Fruit fly (Drosophila melanogaster) whole organism, adult: ENCODE measurements around the gene CG18731.
A peak's percentile ranks its signal among the peaks of the same experiment; 100 is the strongest.

Experiments used
- CG11617 ChIP-seq: fragments of 200-800 bp; sonication (Bioruptor generic); optimal IDR thresholded peaks from 2 replicates; lab custom pipeline; 2017; ENCODE audit warnings: mild to moderate bottlenecking, missing biosample characterization, missing genetic modification reagents, missing genetic modification characterization
- CG12768 ChIP-seq: fragments of 200-800 bp; sonication (Bioruptor generic); optimal IDR thresholded peaks from 2 replicates; lab custom pipeline; 2017; ENCODE audit warnings: missing biosample characterization, missing genetic modification characterization, mild to moderate bottlenecking, moderate library complexity, missing genetic modification reagents
- CG14711 ChIP-seq: fragments of 200-800 bp; sonication (Bioruptor generic); optimal IDR thresholded peaks from 2 replicates; lab custom pipeline; 2018; ENCODE audit warnings: missing biosample characterization, mild to moderate bottlenecking, missing genetic modification characterization, moderate library complexity
- CG1620 ChIP-seq: fragments of 200-800 bp; sonication (Bioruptor generic); optimal IDR thresholded peaks from 2 replicates; lab custom pipeline; 2016; ENCODE audit warnings: missing biosample characterization, missing genetic modification characterization
- CG33017 ChIP-seq: fragments of 200-800 bp; sonication (Bioruptor generic); optimal IDR thresholded peaks from 2 replicates; lab custom pipeline; 2018; ENCODE audit warnings: missing biosample characterization, mild to moderate bottlenecking, missing genetic modification characterization, moderate library complexity
- CG5204 ChIP-seq: fragments of 200-800 bp; sonication (Bioruptor generic); optimal IDR thresholded peaks from 2 replicates; lab custom pipeline; 2016; ENCODE audit warnings: missing biosample characterization, missing genetic modification characterization
- CG7045 ChIP-seq: fragments of 200-800 bp; sonication (Bioruptor generic); optimal IDR thresholded peaks from 2 replicates; lab custom pipeline; 2017; ENCODE audit warnings: missing biosample characterization, mild to moderate bottlenecking, missing genetic modification characterization
- CG7101 ChIP-seq: fragments of 200-800 bp; sonication (Bioruptor generic); optimal IDR thresholded peaks from 2 replicates; lab custom pipeline; 2018; ENCODE audit warnings: missing biosample characterization, mild to moderate bottlenecking, missing genetic modification characterization, moderate library complexity
- Clk ChIP-seq: fragments of 200-800 bp; sonication (Bioruptor generic); optimal IDR thresholded peaks from 2 replicates; lab custom pipeline; 2017; ENCODE audit warnings: missing biosample characterization, missing genetic modification characterization
- Crg-1 ChIP-seq: fragments of 200-800 bp; sonication (Bioruptor generic); optimal IDR thresholded peaks from 2 replicates; lab custom pipeline; 2016; ENCODE audit warnings: missing biosample characterization, missing genetic modification characterization
- Hr96 ChIP-seq: fragments of 200-800 bp; sonication (Bioruptor generic); optimal IDR thresholded peaks from 2 replicates; lab custom pipeline; 2016; ENCODE audit warnings: missing biosample characterization, missing genetic modification characterization
- Mnt ChIP-seq: fragments of 200-800 bp; sonication (Bioruptor generic); optimal IDR thresholded peaks from 2 replicates; lab custom pipeline; 2016; ENCODE audit warnings: missing biosample characterization, mild to moderate bottlenecking, missing genetic modification characterization
- bab1 ChIP-seq: fragments of 200-800 bp; sonication (Bioruptor generic); optimal IDR thresholded peaks from 3 replicates; lab custom pipeline; 2019; ENCODE audit warnings: missing biosample characterization, mild to moderate bottlenecking, missing genetic modification characterization, moderate library complexity
- cic ChIP-seq: fragments of 200-800 bp; sonication (Bioruptor generic); optimal IDR thresholded peaks from 2 replicates; lab custom pipeline; 2017; ENCODE audit warnings: missing biosample characterization, mild to moderate bottlenecking, missing genetic modification characterization, moderate library complexity
- cnc ChIP-seq, 2 experiments: fragments of >200 bp; optimal IDR thresholded peaks; 2 replicates each; lab custom pipeline; 2017
- kay ChIP-seq: fragments of 200-800 bp; sonication (Bioruptor generic); peaks from one replicate; lab custom pipeline; 2016; ENCODE audit warnings: missing biosample characterization, missing genetic modification characterization, borderline replicate concordance
- ovo ChIP-seq: fragments of 200-800 bp; sonication (Bioruptor generic); optimal IDR thresholded peaks from 2 replicates; lab custom pipeline; 2016; ENCODE audit warnings: missing biosample characterization, missing genetic modification characterization
- pad ChIP-seq: fragments of 200-800 bp; sonication (Bioruptor generic); optimal IDR thresholded peaks from 3 replicates; lab custom pipeline; 2017; ENCODE audit warnings: missing biosample characterization, missing genetic modification characterization, mild to moderate bottlenecking, moderate library complexity, missing genetic modification reagents
- tj ChIP-seq: fragments of 200-800 bp; sonication (Bioruptor generic); optimal IDR thresholded peaks from 3 replicates; lab custom pipeline; 2017; ENCODE audit warnings: missing biosample characterization, mild to moderate bottlenecking, missing genetic modification characterization, moderate library complexity
- toe ChIP-seq: fragments of 200-800 bp; sonication (Bioruptor generic); optimal IDR thresholded peaks from 2 replicates; lab custom pipeline; 2016; ENCODE audit warnings: missing biosample characterization, missing genetic modification characterization

CG18731 gene

dm6 chr3R:29757681-29758080 lies 32.9 kb downstream of the CG18731 start:
- TF ChIP-seq CG5204 (GFP tag; lab: Kevin White, UChicago) (no peak), cnc (optimal IDR thresholded peaks at IDR 0.05; lab: Kevin White, UChicago) (no peak), pad (GFP tag; lab: Kevin White, UChicago) (no peak), CG12768 (GFP tag; lab: Kevin White, UChicago) (no peak), CG7045 (GFP tag; lab: Kevin White, UChicago) (no peak)

- TF ChIP-seq cnc (optimal IDR thresholded peaks at IDR 0.05; lab: Kevin White, UChicago) (no peak), cic (GFP tag; lab: Kevin White, UChicago) (no peak), toe (GFP tag; lab: Kevin White, UChicago) (no peak), CG7045 (GFP tag; lab: Kevin White, UChicago) (no peak), ovo (no peak), CG33017 (no peak), CG5204 (GFP tag; lab: Kevin White, UChicago) (no peak), pad (GFP tag; lab: Kevin White, UChicago) (no peak), bab1 (GFP tag; lab: Kevin White, UChicago) (no peak), Clk (GFP tag; lab: Kevin White, UChicago) (no peak), Mnt (no peak), CG14711 (tag; lab: Kevin White, UChicago) (no peak), CG12768 (GFP tag; lab: Kevin White, UChicago) (no peak), tj (GFP tag; lab: Kevin White, UChicago) (no peak), Hr96 (GFP tag; lab: Kevin White, UChicago) (no peak), CG11617 (GFP tag; lab: Kevin White, UChicago) (no peak), CG1620 (GFP tag; lab: Kevin White, UChicago) (no peak), Crg-1 (GFP tag; lab: Kevin White, UChicago) (no peak)
Observed at dm6 chr3R:29758129-29758733, 33.4 kb downstream of the CG18731 start.

dm6 chr3R:29758734-29759131 lies 33.9 kb downstream of the CG18731 start:
- no peak for TF ChIP-seq cnc (optimal IDR thresholded peaks at IDR 0.05; lab: Kevin White, UChicago)
- TF ChIP-seq ovo: no peak
- no peak for TF ChIP-seq CG1620 (GFP tag; lab: Kevin White, UChicago)
- TF ChIP-seq Clk (GFP tag; lab: Kevin White, UChicago): no peak
- no peak for TF ChIP-seq CG14711 (tag; lab: Kevin White, UChicago)
- TF ChIP-seq CG12768 (GFP tag; lab: Kevin White, UChicago): no peak
- no peak for TF ChIP-seq bab1 (GFP tag; lab: Kevin White, UChicago)
- no peak for TF ChIP-seq CG5204 (GFP tag; lab: Kevin White, UChicago)
- TF ChIP-seq cic (GFP tag; lab: Kevin White, UChicago): no peak
- no peak for TF ChIP-seq Mnt
- no peak for TF ChIP-seq toe (GFP tag; lab: Kevin White, UChicago)
- TF ChIP-seq Crg-1 (GFP tag; lab: Kevin White, UChicago): no peak
- TF ChIP-seq CG7101 (tag; lab: Kevin White, UChicago): no peak
- no peak for TF ChIP-seq kay (GFP tag; lab: Kevin White, UChicago)

dm6 chr3R:29760042-29760441 lies 35.2 kb downstream of the CG18731 start:
- TF ChIP-seq Mnt: no peak
- no peak for TF ChIP-seq Crg-1 (GFP tag; lab: Kevin White, UChicago)

dm6 chr3R:29761569-29761968 lies 36.7 kb downstream of the CG18731 start:
- no peak for TF ChIP-seq CG1620 (GFP tag; lab: Kevin White, UChicago)
- TF ChIP-seq kay (GFP tag; lab: Kevin White, UChicago): peak; percentile 90

- no peak for TF ChIP-seq tj (GFP tag; lab: Kevin White, UChicago)
- no peak for TF ChIP-seq CG7101 (tag; lab: Kevin White, UChicago)
- TF ChIP-seq bab1 (GFP tag; lab: Kevin White, UChicago): no peak
- TF ChIP-seq CG11617 (GFP tag; lab: Kevin White, UChicago): no peak
- no peak for TF ChIP-seq ovo
- no peak for TF ChIP-seq CG12768 (GFP tag; lab: Kevin White, UChicago)
- TF ChIP-seq kay (GFP tag; lab: Kevin White, UChicago): no peak
- TF ChIP-seq pad (GFP tag; lab: Kevin White, UChicago): no peak
- TF ChIP-seq CG14711 (tag; lab: Kevin White, UChicago): no peak
- TF ChIP-seq Clk (GFP tag; lab: Kevin White, UChicago): no peak
- no peak for TF ChIP-seq Hr96 (GFP tag; lab: Kevin White, UChicago)
- no peak for TF ChIP-seq Crg-1 (GFP tag; lab: Kevin White, UChicago)
- no peak for TF ChIP-seq toe (GFP tag; lab: Kevin White, UChicago)
- TF ChIP-seq CG33017: no peak
- no peak for TF ChIP-seq cnc (optimal IDR thresholded peaks at IDR 0.05; lab: Kevin White, UChicago)
- no peak for TF ChIP-seq CG5204 (GFP tag; lab: Kevin White, UChicago)
- TF ChIP-seq Mnt: no peak
- no peak for TF ChIP-seq CG7045 (GFP tag; lab: Kevin White, UChicago)
Observed at dm6 chr3R:29762297-29762696, 37.5 kb downstream of the CG18731 start.

- no peak for TF ChIP-seq kay (GFP tag; lab: Kevin White, UChicago)
- no peak for TF ChIP-seq CG7045 (GFP tag; lab: Kevin White, UChicago)
- no peak for TF ChIP-seq Crg-1 (GFP tag; lab: Kevin White, UChicago)
Observed at dm6 chr3R:29763154-29763553, 38.3 kb downstream of the CG18731 start.
